Worm (Caenorhabditis elegans) whole organism, mixed stage, embryonic: ENCODE measurements around the gene R03G8.3.

Source experiments
- M03D4.4 ChIP-seq: sonication (generic microtip); optimal IDR thresholded peaks from 2 replicates; lab custom pipeline; 2017; ENCODE audit warnings: mild to moderate bottlenecking, missing genetic modification characterization, missing compliant biosample characterization
- bed-3 ChIP-seq: fragments of 200-800 bp; sonication (Bioruptor generic); optimal IDR thresholded peaks from 3 replicates; lab custom pipeline; 2018; ENCODE audit warnings: mild to moderate bottlenecking, missing genetic modification characterization, moderate library complexity, missing compliant biosample characterization
- blmp-1 ChIP-seq: fragments of 150-350 bp; optimal IDR thresholded peaks from 2 replicates; lab custom pipeline; 2014; ENCODE audit warnings: missing biosample characterization, missing genetic modification characterization
- ceh-39 ChIP-seq: fragments of 150-350 bp; optimal IDR thresholded peaks from 2 replicates; lab custom pipeline; 2014; ENCODE audit warnings: missing biosample characterization, missing genetic modification characterization
- ceh-43 ChIP-seq: fragments of 200-800 bp; sonication (Bioruptor generic); optimal IDR thresholded peaks from 2 replicates; lab custom pipeline; 2018; ENCODE audit warnings: mild to moderate bottlenecking, missing genetic modification characterization, moderate library complexity, missing compliant biosample characterization
- ceh-83 ChIP-seq: fragments of 200-800 bp; sonication (Bioruptor generic); optimal IDR thresholded peaks from 2 replicates; lab custom pipeline; 2018; ENCODE audit warnings: mild to moderate bottlenecking, missing genetic modification characterization, missing compliant biosample characterization
- ces-1 ChIP-seq: fragments of 150-350 bp; optimal IDR thresholded peaks from 2 replicates; lab custom pipeline; 2014; ENCODE audit warnings: missing biosample characterization, missing genetic modification reagents, missing genetic modification characterization
- cnd-1 ChIP-seq: fragments of 200-800 bp; sonication (Bioruptor generic); optimal IDR thresholded peaks from 2 replicates; lab custom pipeline; 2018; ENCODE audit warnings: mild to moderate bottlenecking, missing genetic modification characterization, missing compliant biosample characterization
- elt-1 ChIP-seq: sonication (generic microtip); optimal IDR thresholded peaks from 2 replicates; lab custom pipeline; 2017; ENCODE audit warnings: missing genetic modification characterization, mild to moderate bottlenecking, missing compliant biosample characterization, antibody characterized with exemption, moderate library complexity, borderline replicate concordance; ENCODE audit not compliant: insufficient read depth
- elt-3 ChIP-seq: fragments of 150-350 bp; optimal IDR thresholded peaks from 2 replicates; lab custom pipeline; 2014; ENCODE audit warnings: missing biosample characterization, missing genetic modification characterization
- flh-1 ChIP-seq: fragments of 200-800 bp; sonication (Bioruptor generic); optimal IDR thresholded peaks from 2 replicates; lab custom pipeline; 2018; ENCODE audit warnings: mild to moderate bottlenecking, missing genetic modification characterization, moderate library complexity, missing compliant biosample characterization
- ham-2 ChIP-seq: fragments of 200-800 bp; sonication (Bioruptor generic); optimal IDR thresholded peaks from 2 replicates; lab custom pipeline; 2018; ENCODE audit warnings: mild to moderate bottlenecking, missing genetic modification characterization, missing compliant biosample characterization
- hlh-1 ChIP-seq: fragments of 150-350 bp; optimal IDR thresholded peaks from 2 replicates; lab custom pipeline; 2014; ENCODE audit warnings: missing biosample characterization, missing genetic modification reagents, missing genetic modification characterization
- lin-13 ChIP-seq: fragments of 150-350 bp; optimal IDR thresholded peaks from 2 replicates; lab custom pipeline; 2014; ENCODE audit warnings: missing biosample characterization, missing genetic modification characterization
- lin-32 ChIP-seq: fragments of 200-800 bp; sonication (Bioruptor generic); optimal IDR thresholded peaks from 2 replicates; lab custom pipeline; 2018; ENCODE audit warnings: mild to moderate bottlenecking, missing genetic modification characterization, missing compliant biosample characterization
- lsy-2 ChIP-seq: fragments of 150-350 bp; optimal IDR thresholded peaks from 2 replicates; lab custom pipeline; 2014; ENCODE audit warnings: missing biosample characterization, missing genetic modification characterization
- mab-5 ChIP-seq: fragments of 150-350 bp; optimal IDR thresholded peaks from 2 replicates; lab custom pipeline; 2014; ENCODE audit warnings: missing biosample characterization, missing genetic modification characterization
- mep-1 ChIP-seq: fragments of 150-350 bp; optimal IDR thresholded peaks from 2 replicates; lab custom pipeline; 2017; ENCODE audit warnings: missing biosample characterization, missing genetic modification reagents, missing genetic modification characterization, inconsistent platforms
- nhr-12 ChIP-seq: fragments of 150-350 bp; optimal IDR thresholded peaks from 2 replicates; lab custom pipeline; 2014; ENCODE audit warnings: missing biosample characterization, missing genetic modification characterization
- nhr-237 ChIP-seq: fragments of 150-350 bp; optimal IDR thresholded peaks from 2 replicates; lab custom pipeline; 2014; ENCODE audit warnings: missing biosample characterization, missing genetic modification characterization
- nhr-28 ChIP-seq: fragments of 150-350 bp; optimal IDR thresholded peaks from 2 replicates; lab custom pipeline; 2014; ENCODE audit warnings: missing biosample characterization, missing genetic modification characterization
- nhr-76 ChIP-seq: sonication (generic microtip); optimal IDR thresholded peaks from 2 replicates; lab custom pipeline; 2017; ENCODE audit warnings: missing biosample characterization, missing genetic modification characterization
- sem-2 ChIP-seq: fragments of 200-800 bp; sonication (Bioruptor generic); optimal IDR thresholded peaks from 2 replicates; lab custom pipeline; 2018; ENCODE audit warnings: mild to moderate bottlenecking, missing genetic modification characterization, missing compliant biosample characterization
- snpc-4 ChIP-seq: fragments of 150-350 bp; optimal IDR thresholded peaks from 2 replicates; lab custom pipeline; 2014; ENCODE audit warnings: missing biosample characterization, missing genetic modification characterization
- sptf-1 ChIP-seq: sonication (generic microtip); optimal IDR thresholded peaks from 2 replicates; lab custom pipeline; 2017; ENCODE audit warnings: mild to moderate bottlenecking, missing genetic modification characterization, moderate library complexity, missing compliant biosample characterization
- tbx-8 ChIP-seq: fragments of 200-800 bp; sonication (Bioruptor generic); optimal IDR thresholded peaks from 2 replicates; lab custom pipeline; 2018; ENCODE audit warnings: mild to moderate bottlenecking, missing genetic modification characterization, moderate library complexity, missing compliant biosample characterization
- unc-120 ChIP-seq: sonication (generic microtip); optimal IDR thresholded peaks from 2 replicates; lab custom pipeline; 2017; ENCODE audit warnings: missing genetic modification characterization, missing compliant biosample characterization; ENCODE audit not compliant: poor library complexity, severe bottlenecking
- unc-39 ChIP-seq: fragments of 150-350 bp; optimal IDR thresholded peaks from 2 replicates; lab custom pipeline; 2014; ENCODE audit warnings: missing biosample characterization, missing genetic modification characterization
- unc-62 ChIP-seq: fragments of 150-350 bp; optimal IDR thresholded peaks from 2 replicates; lab custom pipeline; 2014; ENCODE audit warnings: missing biosample characterization, missing genetic modification reagents, missing genetic modification characterization
- zip-8 ChIP-seq: fragments of 150-350 bp; optimal IDR thresholded peaks from 2 replicates; lab custom pipeline; 2014; ENCODE audit warnings: missing biosample characterization, missing genetic modification characterization
- ztf-11 ChIP-seq: fragments of 150-350 bp; optimal IDR thresholded peaks from 2 replicates; lab custom pipeline; 2014; ENCODE audit warnings: missing biosample characterization, missing genetic modification characterization

Gene R03G8.3

DNA sequence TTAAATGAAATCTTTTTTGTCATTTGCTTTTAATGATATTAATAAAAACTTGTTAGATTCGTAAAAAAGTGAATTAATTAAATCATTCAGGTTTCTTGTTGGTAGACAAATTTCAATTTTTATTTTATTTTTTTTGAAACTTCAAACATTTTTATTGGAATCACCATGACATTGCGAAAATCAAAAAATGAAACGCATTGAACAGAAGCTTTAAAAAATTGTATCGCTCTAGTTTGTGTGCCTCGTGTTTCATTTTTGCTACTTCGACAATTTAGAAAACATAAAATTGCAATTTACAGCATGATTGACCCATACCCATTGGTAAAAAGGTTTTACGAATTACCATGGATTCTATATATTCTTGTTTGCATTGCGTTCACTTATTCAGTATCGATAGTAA, 6.5 kb upstream of the R03G8.3 start, which contains the start of gene R03G8.1:
Gene R03G8.1 (plus strand): TSS at position 301 of the 400 bp plus-strand sequence.
- TF ChIP-seq flh-1 (GFP tag; lab: Kevin White, UChicago): no peak
- TF ChIP-seq lsy-2: no peak
- TF ChIP-seq zip-8: no peak
- TF ChIP-seq lin-32 (GFP tag; lab: Kevin White, UChicago): no peak
- no peak for TF ChIP-seq nhr-237 (tag; lab: Kevin White, UChicago)
- TF ChIP-seq nhr-12 (tag; lab: Kevin White, UChicago): no peak
- no peak for TF ChIP-seq hlh-1 (tag; lab: Kevin White, UChicago)
- TF ChIP-seq tbx-8: no peak
- TF ChIP-seq ceh-39: no peak
- TF ChIP-seq lin-13 (tag; lab: Kevin White, UChicago): no peak

DNA sequence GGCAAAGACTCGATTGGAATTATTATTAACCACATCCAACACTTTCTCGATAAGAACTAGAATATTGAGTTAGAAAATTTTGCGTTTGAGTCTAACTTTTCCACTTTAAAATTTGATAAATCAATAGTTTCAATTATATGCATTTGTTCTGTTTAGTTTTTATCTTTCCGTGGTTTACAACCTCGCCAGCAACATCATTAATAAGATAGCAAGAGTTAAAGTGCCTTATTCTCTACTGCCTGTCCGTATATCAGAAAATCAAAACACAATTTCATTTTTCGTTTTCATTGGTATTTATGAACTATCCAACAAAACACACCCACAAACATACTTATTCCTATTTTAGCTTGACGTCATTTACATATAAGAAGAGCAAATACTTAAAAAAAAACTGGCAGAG, 2.2 kb upstream of the R03G8.3 start:
- no peak for TF ChIP-seq lin-13 (tag; lab: Kevin White, UChicago)
- TF ChIP-seq unc-62 (GFP tag; lab: Kevin White, UChicago): no peak
- no peak for TF ChIP-seq ztf-11 (tag; lab: Kevin White, UChicago)
- no peak for TF ChIP-seq bed-3 (GFP tag; lab: Kevin White, UChicago)
- TF ChIP-seq nhr-12 (tag; lab: Kevin White, UChicago): no peak
- no peak for TF ChIP-seq unc-120 (tag; lab: Kevin White, UChicago)
- no peak for TF ChIP-seq ces-1 (GFP tag; lab: Kevin White, UChicago)
- no peak for TF ChIP-seq hlh-1 (tag; lab: Kevin White, UChicago)
- TF ChIP-seq zip-8: no peak
- TF ChIP-seq mep-1: no peak
- no peak for TF ChIP-seq sptf-1 (tag; lab: Kevin White, UChicago)
- no peak for TF ChIP-seq ceh-43 (GFP tag; lab: Kevin White, UChicago)

DNA sequence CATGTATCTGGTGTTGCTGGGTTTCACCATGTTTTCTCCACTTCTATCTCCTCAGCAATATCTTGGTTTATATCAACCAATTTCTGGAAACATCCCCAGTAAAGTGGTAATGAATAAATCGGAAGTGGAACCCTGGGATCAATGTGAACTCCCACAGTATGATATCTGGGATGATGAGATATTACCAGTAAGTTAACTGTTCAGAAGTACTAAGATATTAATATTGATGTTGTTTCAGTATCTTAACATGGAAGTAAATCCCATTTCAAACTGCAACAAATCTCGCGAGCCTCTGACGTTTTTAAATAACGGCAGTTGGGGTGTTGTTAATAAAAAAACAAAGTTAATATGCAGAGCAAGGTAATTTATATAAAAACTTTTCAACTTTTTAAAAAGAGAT, 434 bp downstream of the R03G8.3 start:
- no peak for TF ChIP-seq elt-1 (tag; lab: Kevin White, UChicago)
- no peak for TF ChIP-seq sem-2 (GFP tag; lab: Kevin White, UChicago)
- TF ChIP-seq ztf-11 (tag; lab: Kevin White, UChicago): no peak
- no peak for TF ChIP-seq tbx-8
- no peak for TF ChIP-seq lin-32 (GFP tag; lab: Kevin White, UChicago)
- TF ChIP-seq flh-1 (GFP tag; lab: Kevin White, UChicago): no peak
- no peak for TF ChIP-seq ceh-83 (GFP tag; lab: Kevin White, UChicago)
- no peak for TF ChIP-seq mep-1
- no peak for TF ChIP-seq lsy-2
- no peak for TF ChIP-seq zip-8
- no peak for TF ChIP-seq nhr-237 (tag; lab: Kevin White, UChicago)
- TF ChIP-seq unc-39 (tag; lab: Kevin White, UChicago): no peak
- TF ChIP-seq sptf-1 (tag; lab: Kevin White, UChicago): no peak
- TF ChIP-seq bed-3 (GFP tag; lab: Kevin White, UChicago): no peak
- no peak for TF ChIP-seq cnd-1 (tag; lab: Kevin White, UChicago)
- no peak for TF ChIP-seq mab-5 (tag; lab: Kevin White, UChicago)
- no peak for TF ChIP-seq nhr-12 (tag; lab: Kevin White, UChicago)
- TF ChIP-seq M03D4.4: no peak
- no peak for TF ChIP-seq snpc-4 (tag; lab: Kevin White, UChicago)

DNA sequence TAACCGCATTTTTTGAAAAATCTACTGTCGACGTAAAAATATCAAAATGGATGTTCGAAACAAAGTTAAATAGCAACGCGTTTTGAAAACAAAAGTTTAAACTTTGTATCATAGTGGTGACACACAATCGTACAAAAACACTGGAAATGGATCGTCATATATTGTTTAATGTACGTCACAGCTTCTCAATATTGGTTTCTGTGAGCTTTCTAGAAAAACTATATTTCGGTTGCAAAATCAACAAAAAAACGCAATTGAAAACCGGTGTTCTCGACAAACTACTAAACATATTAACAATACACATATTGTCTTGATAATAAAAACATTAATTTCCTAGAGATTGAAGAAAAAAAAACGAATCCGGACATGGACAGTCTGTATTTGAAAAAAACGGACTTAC, 9.6 kb downstream of the R03G8.3 start, which contains the start of gene R03G8.6:
Gene R03G8.6 (minus strand): TSS at position 101 of the 400 bp plus-strand sequence.
- no peak for TF ChIP-seq unc-120 (tag; lab: Kevin White, UChicago)
- TF ChIP-seq ceh-83 (GFP tag; lab: Kevin White, UChicago): no peak
- TF ChIP-seq snpc-4 (tag; lab: Kevin White, UChicago): no peak
- no peak for TF ChIP-seq blmp-1
- no peak for TF ChIP-seq zip-8
- no peak for TF ChIP-seq flh-1 (GFP tag; lab: Kevin White, UChicago)
- no peak for TF ChIP-seq nhr-28 (tag; lab: Kevin White, UChicago)
- TF ChIP-seq nhr-12 (tag; lab: Kevin White, UChicago): no peak
- TF ChIP-seq nhr-76 (tag; lab: Kevin White, UChicago): no peak
- no peak for TF ChIP-seq ztf-11 (tag; lab: Kevin White, UChicago)
- no peak for TF ChIP-seq elt-3 (tag; lab: Kevin White, UChicago)

DNA sequence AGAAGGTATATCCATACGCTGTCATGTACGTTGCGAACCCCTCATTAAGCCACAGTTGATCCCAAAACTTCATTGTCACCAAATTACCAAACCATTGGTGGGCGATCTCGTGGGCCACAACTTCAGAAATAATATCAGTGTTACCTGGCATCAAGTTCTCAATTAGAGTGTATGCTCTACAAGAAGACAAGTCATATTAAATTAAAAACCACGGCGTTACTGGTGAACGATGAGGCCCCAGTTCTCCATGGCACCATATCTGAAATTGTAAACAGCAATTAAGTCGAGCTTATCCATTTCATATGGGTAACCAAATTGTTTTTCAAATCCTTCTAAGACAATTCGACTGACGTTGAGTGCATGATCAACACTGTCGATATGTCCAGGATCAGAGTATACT, 12.1 kb downstream of the R03G8.3 start:
- TF ChIP-seq snpc-4 (tag; lab: Kevin White, UChicago) (no peak), unc-39 (tag; lab: Kevin White, UChicago) (no peak), nhr-237 (tag; lab: Kevin White, UChicago) (no peak), unc-120 (tag; lab: Kevin White, UChicago) (no peak), ceh-83 (GFP tag; lab: Kevin White, UChicago) (no peak), lsy-2 (no peak), ham-2 (no peak), nhr-28 (tag; lab: Kevin White, UChicago) (no peak), elt-1 (tag; lab: Kevin White, UChicago) (no peak), ceh-43 (GFP tag; lab: Kevin White, UChicago) (no peak), M03D4.4 (no peak), nhr-76 (tag; lab: Kevin White, UChicago) (no peak), hlh-1 (tag; lab: Kevin White, UChicago) (no peak), nhr-12 (tag; lab: Kevin White, UChicago) (no peak), unc-62 (GFP tag; lab: Kevin White, UChicago) (no peak)
